Fruit fly (Drosophila melanogaster): ENCODE measurements around the gene Prosbeta5R2.

Gene Prosbeta5R2

dm6 chr2L:18009672-18010071 is 19.5 kb downstream of the Prosbeta5R2 start:
- no peak for TF ChIP-seq noc (tag; optimal IDR thresholded peaks at IDR 0.05)

dm6 chr2L:18011375-18011774 is 21.2 kb downstream of the Prosbeta5R2 start, which contains the start of gene elfless:
TSS of gene elfless (minus strand) at chr2L:18011475.
- TF ChIP-seq noc (tag; optimal IDR thresholded peaks at IDR 0.05), result no peak

dm6 chr2L:18012168-18012567 is 21.9 kb downstream of the Prosbeta5R2 start, which contains the start of gene rdo:
TSS of gene rdo (plus strand) at chr2L:18012380.
- no peak for TF ChIP-seq noc (tag; optimal IDR thresholded peaks at IDR 0.05)

- TF ChIP-seq noc (tag; optimal IDR thresholded peaks at IDR 0.05), result no peak
Measured at dm6 chr2L:18032741-18033140, 42.5 kb downstream of the Prosbeta5R2 start.
